Worm (Caenorhabditis elegans): ENCODE measurements around the gene lgc-31.

The lgc-31 gene

ce11 chrV:15553869-15554268 lies 32.0 kb upstream of the lgc-31 start:
- TF ChIP-seq lsy-2 (tag; optimal IDR thresholded peaks at IDR 0.05) = peak in 1 of 2 experiments; percentile 20
- TF ChIP-seq ztf-11 (tag; optimal IDR thresholded peaks at IDR 0.05) = no peak
- TF ChIP-seq crh-2 (tag; optimal IDR thresholded peaks at IDR 0.05) = peak; percentile 37
- TF ChIP-seq nhr-77 (tag; optimal IDR thresholded peaks at IDR 0.05) = no peak
- TF ChIP-seq lin-39 (tag; optimal IDR thresholded peaks at IDR 0.05) = no peak
- peak; percentile 26 for TF ChIP-seq unc-55 (GFP tag; optimal IDR thresholded peaks at IDR 0.05)
- TF ChIP-seq F13H6.1 (tag; optimal IDR thresholded peaks at IDR 0.05) = no peak
- no peak for TF ChIP-seq mbf-1 (tag; optimal IDR thresholded peaks at IDR 0.05)
- no peak for TF ChIP-seq alr-1 (tag; optimal IDR thresholded peaks at IDR 0.05)
- peak; percentile 20 for TF ChIP-seq gmeb-1 (tag; optimal IDR thresholded peaks at IDR 0.05)
- TF ChIP-seq sma-9 (GFP tag; optimal IDR thresholded peaks at IDR 0.05) = peak; percentile 3
- TF ChIP-seq sma-9 (tag; optimal IDR thresholded peaks at IDR 0.05) = no peak
- no peak for TF ChIP-seq nhr-21 (tag; optimal IDR thresholded peaks at IDR 0.05)
- peak; percentile 55 for TF ChIP-seq nhr-129 (tag; optimal IDR thresholded peaks at IDR 0.05)

ce11 chrV:15551642-15552041 lies 29.8 kb upstream of the lgc-31 start:
- peak; percentile 33 for TF ChIP-seq Y55F3AM.14 (GFP tag; optimal IDR thresholded peaks at IDR 0.05)
- TF ChIP-seq lsy-2 (tag; optimal IDR thresholded peaks at IDR 0.05) = peak; percentile 39 to 44
- TF ChIP-seq elt-3 (tag; optimal IDR thresholded peaks at IDR 0.05) = no peak
- TF ChIP-seq sma-3 (GFP tag; optimal IDR thresholded peaks at IDR 0.05) = peak; percentile 5
- no peak for TF ChIP-seq ztf-4 (tag; optimal IDR thresholded peaks at IDR 0.05)
- TF ChIP-seq gmeb-1 (tag; optimal IDR thresholded peaks at IDR 0.05) = peak; percentile 56
- TF ChIP-seq fos-1 (tag; optimal IDR thresholded peaks at IDR 0.05) = peak; percentile 23
- TF ChIP-seq ztf-11 (tag; optimal IDR thresholded peaks at IDR 0.05) = no peak
- TF ChIP-seq sma-9 (GFP tag; optimal IDR thresholded peaks at IDR 0.05) = peak; percentile 57
- TF ChIP-seq sma-9 (tag; optimal IDR thresholded peaks at IDR 0.05) = no peak
- TF ChIP-seq lin-13 (GFP tag; optimal IDR thresholded peaks at IDR 0.05) = peak; percentile 59
- no peak for TF ChIP-seq ceh-16 (tag; optimal IDR thresholded peaks at IDR 0.05)
- peak; percentile 13 for TF ChIP-seq unc-55 (GFP tag; optimal IDR thresholded peaks at IDR 0.05)
- peak; percentile 25 for TF ChIP-seq C34F6.9 (tag; optimal IDR thresholded peaks at IDR 0.05)
- peak; percentile 58 for TF ChIP-seq nhr-129 (tag; optimal IDR thresholded peaks at IDR 0.05)

- TF ChIP-seq unc-55 (GFP tag; optimal IDR thresholded peaks at IDR 0.05) (no peak), ZK546.5 (tag; optimal IDR thresholded peaks at IDR 0.05) (no peak), lsy-2 (tag; optimal IDR thresholded peaks at IDR 0.05) (no peak), fos-1 (tag; optimal IDR thresholded peaks at IDR 0.05) (no peak)
Measured at ce11 chrV:15550408-15550807, 28.6 kb upstream of the lgc-31 start.

ce11 chrV:15547727-15548126 lies 25.9 kb upstream of the lgc-31 start:
- TF ChIP-seq nhr-237 (tag; optimal IDR thresholded peaks at IDR 0.05) (no peak), nhr-25 (tag; optimal IDR thresholded peaks at IDR 0.05) (no peak), unc-39 (tag; optimal IDR thresholded peaks at IDR 0.05) (no peak), fos-1 (tag; optimal IDR thresholded peaks at IDR 0.05) (no peak), R02D3.7 (tag; optimal IDR thresholded peaks at IDR 0.05) (no peak), skn-1 (tag; optimal IDR thresholded peaks at IDR 0.05) (no peak), sma-9 (GFP tag; optimal IDR thresholded peaks at IDR 0.05) (no peak), sma-9 (tag; optimal IDR thresholded peaks at IDR 0.05) (no peak), zag-1 (tag; optimal IDR thresholded peaks at IDR 0.05) (no peak), nhr-12 (tag; optimal IDR thresholded peaks at IDR 0.05) (no peak), mbf-1 (tag; optimal IDR thresholded peaks at IDR 0.05) (no peak), ztf-1 (GFP tag; conservative IDR thresholded peaks at IDR 0.05) (no peak), gmeb-1 (tag; optimal IDR thresholded peaks at IDR 0.05) (no peak), lin-39 (tag; optimal IDR thresholded peaks at IDR 0.05) (no peak)

ce11 chrV:15544898-15545297 lies 23.1 kb upstream of the lgc-31 start, which contains the start of gene glb-14:
TSS of gene glb-14 (minus strand) at chrV:15544994.
- TF ChIP-seq aly-2 (tag; optimal IDR thresholded peaks at IDR 0.05) (no peak), sem-4 (tag; optimal IDR thresholded peaks at IDR 0.05) (no peak), ZK546.5 (tag; optimal IDR thresholded peaks at IDR 0.05) (no peak), gmeb-1 (tag; optimal IDR thresholded peaks at IDR 0.05) (no peak), sma-9 (GFP tag; optimal IDR thresholded peaks at IDR 0.05) (no peak), sma-9 (tag; optimal IDR thresholded peaks at IDR 0.05) (no peak), fos-1 (tag; optimal IDR thresholded peaks at IDR 0.05) (no peak), nhr-10 (tag; optimal IDR thresholded peaks at IDR 0.05) (no peak), nhr-6 (tag; optimal IDR thresholded peaks at IDR 0.05) (no peak), ztf-4 (tag; optimal IDR thresholded peaks at IDR 0.05) (no peak), lin-39 (tag; optimal IDR thresholded peaks at IDR 0.05) (no peak), C34F6.9 (tag; optimal IDR thresholded peaks at IDR 0.05) (no peak), nhr-25 (tag; optimal IDR thresholded peaks at IDR 0.05) (no peak)
